Worm (Caenorhabditis elegans) whole organism, L3 larva: Measurements from ENCODE around the gene srt-38.
"Not testable (repeated sequence)": the region's sequence is repeated elsewhere in the genome, so short reads cannot be mapped to it uniquely, and the experiment has no call there.

Experiments used
- R02D3.7 ChIP-seq: fragments of 150-350 bp; optimal IDR thresholded peaks from 2 replicates; lab custom pipeline; 2014; ENCODE audit warnings: missing biosample characterization, missing genetic modification characterization
- ZK546.5 ChIP-seq: sonication (generic microtip); optimal IDR thresholded peaks from 2 replicates; lab custom pipeline; 2017; ENCODE audit warnings: missing biosample characterization, missing genetic modification characterization
- aly-2 ChIP-seq: fragments of 150-350 bp; optimal IDR thresholded peaks from 2 replicates; lab custom pipeline; 2014; ENCODE audit warnings: missing biosample characterization, missing genetic modification characterization
- ama-1 ChIP-seq: fragments of 150-350 bp; optimal IDR thresholded peaks from 2 replicates; lab custom pipeline; 2018
- ceh-16 ChIP-seq: sonication (generic microtip); optimal IDR thresholded peaks from 2 replicates; lab custom pipeline; 2017; ENCODE audit warnings: missing biosample characterization, missing genetic modification characterization
- ceh-28 ChIP-seq: fragments of 150-350 bp; optimal IDR thresholded peaks from 2 replicates; lab custom pipeline; 2014; ENCODE audit warnings: missing biosample characterization, missing genetic modification reagents, missing genetic modification characterization
- ceh-82 ChIP-seq: fragments of 150-350 bp; optimal IDR thresholded peaks from 2 replicates; lab custom pipeline; 2014; ENCODE audit warnings: missing biosample characterization, missing genetic modification characterization
- ceh-9 ChIP-seq: sonication (generic microtip); optimal IDR thresholded peaks from 2 replicates; lab custom pipeline; 2018; ENCODE audit warnings: missing biosample characterization, missing genetic modification characterization
- daf-12 ChIP-seq: fragments of 150-350 bp; optimal IDR thresholded peaks from 2 replicates; lab custom pipeline; 2014; ENCODE audit warnings: missing biosample characterization, missing genetic modification reagents, missing genetic modification characterization
- egl-5 ChIP-seq: fragments of 150-350 bp; optimal IDR thresholded peaks from 2 replicates; lab custom pipeline; 2017; ENCODE audit warnings: missing biosample characterization, missing genetic modification reagents, missing genetic modification characterization, inconsistent platforms
- elt-1 ChIP-seq: fragments of 150-350 bp; optimal IDR thresholded peaks from 2 replicates; lab custom pipeline; 2014; ENCODE audit warnings: missing biosample characterization, missing genetic modification characterization
- elt-3 ChIP-seq, 3 experiments: fragments of 150-350 bp in 1 of 3; sonication (generic microtip) in 2 of 3; optimal IDR thresholded peaks; 2 replicates in 2 of 3; 4 replicates in 1 of 3; lab custom pipeline; 2014 to 2017; ENCODE audit warnings: missing biosample characterization in 3 of 3, missing genetic modification characterization in 3 of 3
- eor-1 ChIP-seq, 2 experiments: fragments of 150-350 bp; optimal IDR thresholded peaks; 2 replicates each; lab custom pipeline; 2014 to 2018; ENCODE audit warnings: missing biosample characterization in 2 of 2, missing genetic modification characterization in 2 of 2
- fkh-2 ChIP-seq: fragments of 150-350 bp; optimal IDR thresholded peaks from 2 replicates; lab custom pipeline; 2014; ENCODE audit warnings: missing biosample characterization, missing genetic modification reagents, missing genetic modification characterization
- jun-1 ChIP-seq: fragments of 150-350 bp; optimal IDR thresholded peaks from 2 replicates; lab custom pipeline; 2014; ENCODE audit warnings: missing biosample characterization, missing genetic modification reagents, missing genetic modification characterization
- lin-39 ChIP-seq: fragments of 150-350 bp; optimal IDR thresholded peaks from 2 replicates; lab custom pipeline; 2018; ENCODE audit warnings: missing biosample characterization, missing genetic modification reagents, missing genetic modification characterization
- lsy-12 ChIP-seq: sonication (generic microtip); optimal IDR thresholded peaks from 2 replicates; lab custom pipeline; 2016; ENCODE audit warnings: mild to moderate bottlenecking, missing genetic modification characterization, missing compliant biosample characterization
- mml-1 ChIP-seq: fragments of 150-350 bp; sonication (generic microtip); optimal IDR thresholded peaks from 3 replicates; lab custom pipeline; 2014; ENCODE audit warnings: missing biosample characterization, missing genetic modification characterization
- nfya-1 ChIP-seq: sonication (generic microtip); optimal IDR thresholded peaks from 2 replicates; lab custom pipeline; 2017; ENCODE audit warnings: missing genetic modification characterization, mild to moderate bottlenecking, missing compliant biosample characterization, antibody characterized with exemption, moderate library complexity; ENCODE audit not compliant: insufficient read depth
- nhr-11 ChIP-seq: fragments of 150-350 bp; optimal IDR thresholded peaks from 2 replicates; lab custom pipeline; 2014; ENCODE audit warnings: missing biosample characterization, missing genetic modification characterization
- nhr-12 ChIP-seq: fragments of 150-350 bp; optimal IDR thresholded peaks from 2 replicates; lab custom pipeline; 2014; ENCODE audit warnings: missing biosample characterization, missing genetic modification characterization
- nhr-23 ChIP-seq: fragments of 150-350 bp; optimal IDR thresholded peaks from 2 replicates; lab custom pipeline; 2014; ENCODE audit warnings: missing biosample characterization, missing genetic modification reagents, missing genetic modification characterization
- nhr-237 ChIP-seq: fragments of 150-350 bp; optimal IDR thresholded peaks from 2 replicates; lab custom pipeline; 2014; ENCODE audit warnings: missing biosample characterization, missing genetic modification characterization
- nhr-25 ChIP-seq: sonication (generic microtip); optimal IDR thresholded peaks from 2 replicates; lab custom pipeline; 2017; ENCODE audit warnings: missing biosample characterization, missing genetic modification characterization
- nhr-28 ChIP-seq: fragments of 150-350 bp; optimal IDR thresholded peaks from 2 replicates; lab custom pipeline; 2014; ENCODE audit warnings: missing biosample characterization, missing genetic modification characterization
- nhr-43 ChIP-seq: sonication (generic microtip); optimal IDR thresholded peaks from 2 replicates; lab custom pipeline; 2016; ENCODE audit warnings: mild to moderate bottlenecking, missing genetic modification characterization, missing compliant biosample characterization; ENCODE audit not compliant: poor library complexity, severe bottlenecking
- nhr-67 ChIP-seq: fragments of 150-350 bp; optimal IDR thresholded peaks from 2 replicates; lab custom pipeline; 2014; ENCODE audit warnings: missing biosample characterization, missing genetic modification characterization
- nhr-76 ChIP-seq: fragments of 150-350 bp; sonication (generic microtip); optimal IDR thresholded peaks from 5 replicates; lab custom pipeline; 2014; ENCODE audit warnings: missing biosample characterization, missing genetic modification characterization
- nhr-77 ChIP-seq: fragments of 150-350 bp; optimal IDR thresholded peaks from 2 replicates; lab custom pipeline; 2014; ENCODE audit warnings: missing biosample characterization, missing genetic modification characterization
- pha-4 ChIP-seq: fragments of 150-350 bp; optimal IDR thresholded peaks from 2 replicates; lab custom pipeline; 2014; ENCODE audit warnings: missing biosample characterization, missing genetic modification reagents, missing genetic modification characterization
- pqm-1 ChIP-seq: fragments of 150-350 bp; optimal IDR thresholded peaks from 2 replicates; lab custom pipeline; 2017; ENCODE audit warnings: missing biosample characterization, missing genetic modification characterization, inconsistent platforms
- snpc-4 ChIP-seq: fragments of 150-350 bp; optimal IDR thresholded peaks from 2 replicates; lab custom pipeline; 2014; ENCODE audit warnings: missing biosample characterization, missing genetic modification characterization
- unc-39 ChIP-seq: sonication (generic microtip); optimal IDR thresholded peaks from 4 replicates; lab custom pipeline; 2017; ENCODE audit warnings: missing biosample characterization, missing genetic modification characterization
- unc-62 ChIP-seq: fragments of 150-350 bp; sonication (generic microtip); optimal IDR thresholded peaks from 4 replicates; lab custom pipeline; 2014; ENCODE audit warnings: missing biosample characterization, missing genetic modification reagents, missing genetic modification characterization
- zag-1 ChIP-seq: fragments of 150-350 bp; optimal IDR thresholded peaks from 2 replicates; lab custom pipeline; 2014; ENCODE audit warnings: missing biosample characterization, missing genetic modification characterization

Gene srt-38

ce11 chrV:4271258-4271657 lies at the start of gene srt-38:
TSS of gene srt-38 (minus strand) at chrV:4271358.
- not testable (repeated sequence) for TF ChIP-seq nhr-23, nhr-28, aly-2 (tag; lab: Kevin White, UChicago)

ce11 chrV:4319867-4320266 lies 48.7 kb upstream of the srt-38 start, which contains the start of gene ZC132.9:
TSS of gene ZC132.9 (minus strand) at chrV:4319967.
- TF ChIP-seq mml-1 (no peak), daf-12 (tag; lab: Kevin White, UChicago) (no peak)

- TF ChIP-seq nhr-67 (tag; lab: Kevin White, UChicago) (no peak), nhr-12 (tag; lab: Kevin White, UChicago) (no peak), nhr-28 (tag; lab: Kevin White, UChicago) (no peak), ama-1 (lab: Kevin White, UChicago) (no peak), ZK546.5 (no peak), nhr-23 (tag; lab: Kevin White, UChicago) (no peak), lsy-12 (tag; lab: Kevin White, UChicago) (no peak), snpc-4 (tag; lab: Kevin White, UChicago) (no peak), nhr-237 (no peak), ceh-82 (tag; lab: Kevin White, UChicago) (no peak), elt-1 (tag; lab: Kevin White, UChicago) (no peak), egl-5 (no peak), nhr-77 (tag; lab: Kevin White, UChicago) (no peak), pqm-1 (tag; lab: Kevin White, UChicago) (no peak), fkh-2 (tag; lab: Kevin White, UChicago) (no peak), unc-39 (tag; lab: Kevin White, UChicago) (no peak)
These were observed 43.9 kb upstream of the srt-38 start, which contains the start of gene srh-192 for ce11 chrV:4315057-4315456. TSS of gene srh-192 (minus strand) at chrV:4315157.

- TF ChIP-seq nhr-77 (tag; lab: Kevin White, UChicago), result no peak
- TF ChIP-seq ceh-16 (tag; lab: Kevin White, UChicago), result no peak
- TF ChIP-seq lin-39 (tag; lab: Kevin White, UChicago), result no peak
- no peak for TF ChIP-seq jun-1
- TF ChIP-seq nhr-76 (tag; lab: Kevin White, UChicago), result no peak
- TF ChIP-seq pha-4 (tag; lab: Kevin White, UChicago), result no peak
- TF ChIP-seq, all 47 proteins: peak for 0
These were observed 33.1 kb upstream of the srt-38 start for ce11 chrV:4304240-4304639.

ce11 chrV:4303793-4304192 lies 32.6 kb upstream of the srt-38 start:
- TF ChIP-seq jun-1 (no peak), ceh-28 (no peak), nfya-1 (tag; lab: Kevin White, UChicago) (no peak), elt-3 (tag; optimal IDR thresholded peaks at IDR 0.05; lab: Kevin White, UChicago) (no peak), nhr-11 (tag; lab: Kevin White, UChicago) (no peak), nhr-237 (no peak), ama-1 (lab: Kevin White, UChicago) (no peak), pha-4 (tag; lab: Kevin White, UChicago) (no peak), ceh-82 (tag; lab: Kevin White, UChicago) (no peak), ZK546.5 (no peak), nhr-25 (tag; lab: Kevin White, UChicago) (no peak), snpc-4 (tag; lab: Kevin White, UChicago) (no peak), nhr-23 (tag; lab: Kevin White, UChicago) (no peak), nhr-67 (tag; lab: Kevin White, UChicago) (no peak), ceh-9 (tag; lab: Kevin White, UChicago) (no peak), zag-1 (tag; lab: Kevin White, UChicago) (no peak), lsy-12 (tag; lab: Kevin White, UChicago) (no peak), aly-2 (tag; lab: Kevin White, UChicago) (no peak), nhr-43 (tag; lab: Kevin White, UChicago) (no peak), lin-39 (tag; lab: Kevin White, UChicago) (no peak)

ce11 chrV:4302842-4303241 lies 31.7 kb upstream of the srt-38 start:
- TF ChIP-seq mml-1 (no peak), nhr-28 (tag; lab: Kevin White, UChicago) (no peak), R02D3.7 (no peak), nhr-43 (tag; lab: Kevin White, UChicago) (no peak), ceh-16 (tag; lab: Kevin White, UChicago) (no peak), eor-1 (tag; optimal IDR thresholded peaks at IDR 0.05; lab: Kevin White, UChicago) (no peak), unc-62 (GFP tag; lab: Kevin White, UChicago) (no peak), lsy-12 (tag; lab: Kevin White, UChicago) (no peak), nhr-76 (tag; lab: Kevin White, UChicago) (no peak)
